Fruit fly (Drosophila melanogaster) whole organism, embryonic: Measurements from ENCODE around the gene Irc.

ENCODE experiments used
- Adf1 ChIP-seq: fragments of 200-800 bp; sonication (Bioruptor generic); IDR thresholded peaks from 2 replicates; pipeline ENCODE4 v1.3.6; 2022; ENCODE audit warnings: missing biosample characterization, missing genetic modification characterization
- Awh ChIP-seq: fragments of 200-800 bp; sonication (Bioruptor generic); IDR thresholded peaks from 2 replicates; pipeline ENCODE4, ENCODE4 v1.3.6; 2022; ENCODE audit warnings: missing biosample characterization, missing genetic modification characterization
- B-H2 ChIP-seq: fragments of 200-800 bp; sonication (Bioruptor generic); optimal IDR thresholded peaks from 2 replicates; lab custom pipeline; 2018; ENCODE audit warnings: missing biosample characterization, mild to moderate bottlenecking, missing genetic modification characterization
- Bteb2 ChIP-seq: fragments of 200-800 bp; sonication (Bioruptor generic); optimal IDR thresholded peaks from 2 replicates; lab custom pipeline; 2016; ENCODE audit warnings: missing biosample characterization, missing genetic modification characterization
- C15 ChIP-seq: fragments of 200-800 bp; sonication (Bioruptor generic); IDR thresholded peaks from 3 replicates; pipeline ENCODE4 v1.3.6; 2022; ENCODE audit warnings: missing biosample characterization, missing genetic modification characterization
- CG11398 ChIP-seq: fragments of 200-800 bp; sonication (Bioruptor generic); optimal IDR thresholded peaks from 2 replicates; lab custom pipeline; 2016; ENCODE audit warnings: missing biosample characterization, missing genetic modification characterization
- CG12155 ChIP-seq: fragments of 200-800 bp; sonication (Bioruptor generic); optimal IDR thresholded peaks from 3 replicates; lab custom pipeline; 2016; ENCODE audit warnings: missing biosample characterization, missing genetic modification characterization
- CG12391 ChIP-seq: fragments of 200-800 bp; sonication (Bioruptor generic); optimal IDR thresholded peaks from 3 replicates; lab custom pipeline; 2018; ENCODE audit warnings: missing biosample characterization, mild to moderate bottlenecking, missing genetic modification characterization, moderate library complexity
- CG15479 ChIP-seq: fragments of 200-800 bp; sonication (Bioruptor generic); optimal IDR thresholded peaks from 3 replicates; lab custom pipeline; 2019; ENCODE audit warnings: missing biosample characterization, mild to moderate bottlenecking, missing genetic modification characterization, moderate library complexity
- CG1602 ChIP-seq: fragments of 200-800 bp; sonication (Bioruptor generic); optimal IDR thresholded peaks from 3 replicates; lab custom pipeline; 2016; ENCODE audit warnings: missing biosample characterization, missing genetic modification characterization
- CG16779 ChIP-seq: fragments of 200-800 bp; sonication (Bioruptor generic); IDR thresholded peaks from 2 replicates; pipeline ENCODE4 v1.3.6; 2022; ENCODE audit warnings: missing biosample characterization, missing genetic modification characterization
- CG16813 ChIP-seq: fragments of 200-800 bp; sonication (Bioruptor generic); IDR thresholded peaks from 3 replicates; pipeline ENCODE4 v1.3.6; 2022; ENCODE audit warnings: missing biosample characterization, missing genetic modification characterization; ENCODE audit not compliant: partially characterized antibody
- CG17829 ChIP-seq: fragments of 200-800 bp; optimal IDR thresholded peaks from 2 replicates; lab custom pipeline; 2019; ENCODE audit warnings: missing biosample characterization, mild to moderate bottlenecking, missing genetic modification characterization, moderate library complexity
- CG1832 ChIP-seq: fragments of 200-800 bp; sonication (Bioruptor generic); optimal IDR thresholded peaks from 2 replicates; lab custom pipeline; 2017; ENCODE audit warnings: missing biosample characterization, mild to moderate bottlenecking, missing genetic modification characterization, inconsistent platforms
- CG18764 ChIP-seq: fragments of 200-800 bp; sonication (Bioruptor generic); optimal IDR thresholded peaks from 3 replicates; lab custom pipeline; 2016; ENCODE audit warnings: missing biosample characterization, missing genetic modification characterization
- CG2712 ChIP-seq: fragments of 200-800 bp; optimal IDR thresholded peaks from 3 replicates; lab custom pipeline; 2019; ENCODE audit warnings: missing biosample characterization, mild to moderate bottlenecking, missing genetic modification characterization, moderate library complexity
- CG2875 ChIP-seq: fragments of 200-800 bp; sonication (Bioruptor generic); optimal IDR thresholded peaks from 2 replicates; lab custom pipeline; 2017; ENCODE audit warnings: missing biosample characterization, mild to moderate bottlenecking, missing genetic modification characterization, missing genetic modification reagents
- CG30020 ChIP-seq: fragments of 200-800 bp; optimal IDR thresholded peaks from 2 replicates; lab custom pipeline; 2019; ENCODE audit warnings: missing biosample characterization, mild to moderate bottlenecking, missing genetic modification characterization, moderate library complexity
- CG30431 ChIP-seq: fragments of 200-800 bp; sonication (Bioruptor generic); optimal IDR thresholded peaks from 2 replicates; lab custom pipeline; 2017; ENCODE audit warnings: missing biosample characterization, missing genetic modification characterization
- CG31388 ChIP-seq: fragments of 200-800 bp; sonication (Bioruptor generic); optimal IDR thresholded peaks from 2 replicates; lab custom pipeline; 2016; ENCODE audit warnings: missing biosample characterization, missing genetic modification characterization
- CG32772 ChIP-seq: fragments of 200-800 bp; sonication (Bioruptor generic); IDR thresholded peaks from 2 replicates; pipeline ENCODE4 v1.3.6; 2022; ENCODE audit warnings: missing biosample characterization, missing genetic modification characterization
- CG3726 ChIP-seq: fragments of 200-800 bp; sonication (Bioruptor generic); IDR thresholded peaks from 3 replicates; pipeline ENCODE4, ENCODE4 v1.3.6; 2022; ENCODE audit warnings: missing biosample characterization, missing genetic modification characterization
- CG4328 ChIP-seq: fragments of 200-800 bp; sonication (Bioruptor generic); optimal IDR thresholded peaks from 3 replicates; lab custom pipeline; 2017; ENCODE audit warnings: missing biosample characterization, missing genetic modification reagents, missing genetic modification characterization
- CG4404 ChIP-seq: fragments of 200-800 bp; sonication (Bioruptor generic); IDR thresholded peaks from 2 replicates; pipeline ENCODE4 v1.3.6; 2022; ENCODE audit warnings: missing biosample characterization, missing genetic modification characterization
- CG4820 ChIP-seq: fragments of 200-800 bp; sonication (Bioruptor generic); optimal IDR thresholded peaks from 3 replicates; lab custom pipeline; 2016; ENCODE audit warnings: missing biosample characterization, missing genetic modification characterization
- CG7987 ChIP-seq: fragments of 200-800 bp; sonication (Bioruptor generic); optimal IDR thresholded peaks from 2 replicates; lab custom pipeline; 2018; ENCODE audit warnings: missing biosample characterization, mild to moderate bottlenecking, missing genetic modification characterization, moderate library complexity
- Deaf1 ChIP-seq: fragments of 200-800 bp; optimal IDR thresholded peaks from 3 replicates; lab custom pipeline; 2019; ENCODE audit warnings: missing biosample characterization, mild to moderate bottlenecking, missing genetic modification characterization, moderate library complexity
- E2f2 ChIP-seq: fragments of 200-800 bp; sonication (Bioruptor generic); IDR thresholded peaks from 2 replicates; pipeline ENCODE4 v1.3.6; 2022; ENCODE audit warnings: missing biosample characterization, missing genetic modification characterization
- Fer3 ChIP-seq: fragments of 200-800 bp; sonication (Bioruptor generic); optimal IDR thresholded peaks from 2 replicates; lab custom pipeline; 2018; ENCODE audit warnings: missing biosample characterization, mild to moderate bottlenecking, missing genetic modification characterization, moderate library complexity
- Mad ChIP-seq: fragments of 200-800 bp; sonication (Bioruptor generic); optimal IDR thresholded peaks from 2 replicates; lab custom pipeline; 2016; ENCODE audit warnings: missing biosample characterization, missing genetic modification characterization
- Meics ChIP-seq: fragments of 200-800 bp; sonication (Bioruptor generic); optimal IDR thresholded peaks from 2 replicates; lab custom pipeline; 2017; ENCODE audit warnings: missing biosample characterization, mild to moderate bottlenecking, missing genetic modification characterization
- Nf-YC ChIP-seq: fragments of 200-800 bp; optimal IDR thresholded peaks from 3 replicates; lab custom pipeline; 2019; ENCODE audit warnings: missing biosample characterization, mild to moderate bottlenecking, missing genetic modification characterization, moderate library complexity
- Rfx ChIP-seq: fragments of 200-800 bp; sonication (Bioruptor generic); IDR thresholded peaks from 2 replicates; pipeline ENCODE4 v1.3.6; 2022; ENCODE audit warnings: missing biosample characterization, missing genetic modification characterization
- Trl ChIP-seq, 3 experiments: fragments of >200 bp in 2 of 3; fragments of 200-800 bp in 1 of 3; sonication (Bioruptor generic) in 1 of 3; optimal IDR thresholded peaks; 2 replicates in 1 of 3; 3 replicates in 2 of 3; lab custom pipeline; 2016 to 2017; ENCODE audit warnings: missing biosample characterization in 1 of 3, missing genetic modification characterization in 1 of 3
- Xbp1 ChIP-seq: fragments of 200-800 bp; sonication (Bioruptor generic); optimal IDR thresholded peaks from 3 replicates; lab custom pipeline; 2016; ENCODE audit warnings: missing biosample characterization, mild to moderate bottlenecking, missing genetic modification characterization
- eve ChIP-seq, 2 experiments: fragments of >200 bp; optimal IDR thresholded peaks; 2 replicates each; lab custom pipeline; 2017; ENCODE audit warnings: missing biosample characterization in 2 of 2, missing genetic modification characterization in 2 of 2
- exex ChIP-seq: fragments of 200-800 bp; sonication (Bioruptor generic); optimal IDR thresholded peaks from 4 replicates; lab custom pipeline; 2018; ENCODE audit warnings: missing biosample characterization, mild to moderate bottlenecking, missing genetic modification characterization, moderate library complexity
- fd96Cb ChIP-seq: fragments of 200-800 bp; sonication (Bioruptor generic); optimal IDR thresholded peaks from 2 replicates; lab custom pipeline; 2018; ENCODE audit warnings: missing biosample characterization, mild to moderate bottlenecking, missing genetic modification characterization, moderate library complexity
- gsb ChIP-seq: fragments of 200-800 bp; sonication (Bioruptor generic); IDR thresholded peaks from 2 replicates; pipeline ENCODE4 v1.3.6; 2022; ENCODE audit warnings: missing biosample characterization, missing genetic modification characterization
- her ChIP-seq: fragments of 200-800 bp; sonication (Bioruptor generic); optimal IDR thresholded peaks from 2 replicates; lab custom pipeline; 2016; ENCODE audit warnings: missing biosample characterization, missing genetic modification characterization
- kay ChIP-seq: fragments of 200-800 bp; sonication (Bioruptor generic); optimal IDR thresholded peaks from 2 replicates; lab custom pipeline; 2016; ENCODE audit warnings: missing biosample characterization, missing genetic modification characterization
- lab ChIP-seq: fragments of 200-800 bp; sonication (Bioruptor generic); optimal IDR thresholded peaks from 3 replicates; lab custom pipeline; 2017; ENCODE audit warnings: missing biosample characterization, missing genetic modification characterization, mild to moderate bottlenecking, moderate library complexity, missing genetic modification reagents
- lmd ChIP-seq: fragments of 200-800 bp; sonication (Bioruptor generic); IDR thresholded peaks from 2 replicates; pipeline ENCODE4 v1.3.6; 2022; ENCODE audit warnings: missing biosample characterization, missing genetic modification characterization
- peb ChIP-seq: fragments of 200-800 bp; sonication (Bioruptor generic); IDR thresholded peaks from 2 replicates; pipeline ENCODE4 v1.3.6; 2022; ENCODE audit warnings: missing biosample characterization, missing genetic modification characterization
- sens-2 ChIP-seq: fragments of 200-800 bp; sonication (Bioruptor generic); IDR thresholded peaks from 2 replicates; pipeline ENCODE4 v1.3.6; 2022; ENCODE audit warnings: missing biosample characterization, missing genetic modification characterization
- slp2 ChIP-seq: fragments of 200-800 bp; sonication (Bioruptor generic); optimal IDR thresholded peaks from 2 replicates; lab custom pipeline; 2016; ENCODE audit warnings: missing biosample characterization, missing genetic modification characterization
- sob ChIP-seq: fragments of 200-800 bp; sonication (Bioruptor generic); IDR thresholded peaks from 2 replicates; pipeline ENCODE4 v1.3.6; 2022; ENCODE audit warnings: missing biosample characterization, missing genetic modification characterization
- tio ChIP-seq: fragments of 200-800 bp; sonication (Bioruptor generic); optimal IDR thresholded peaks from 2 replicates; lab custom pipeline; 2017; ENCODE audit warnings: missing biosample characterization, missing genetic modification characterization, inconsistent platforms
- tx ChIP-seq: fragments of 200-800 bp; sonication (Bioruptor generic); optimal IDR thresholded peaks from 2 replicates; lab custom pipeline; 2016; ENCODE audit warnings: missing biosample characterization, missing genetic modification characterization
- vnd ChIP-seq: fragments of 200-800 bp; sonication (Bioruptor generic); IDR thresholded peaks from 3 replicates; pipeline ENCODE4 v1.3.6; 2022; ENCODE audit warnings: missing biosample characterization, missing genetic modification characterization; ENCODE audit not compliant: partially characterized antibody
- wor ChIP-seq: fragments of 200-800 bp; sonication (Bioruptor generic); IDR thresholded peaks from 2 replicates; pipeline ENCODE4 v1.3.6; 2022; ENCODE audit warnings: missing biosample characterization, missing genetic modification characterization
- zen ChIP-seq: fragments of 200-800 bp; sonication (Bioruptor generic); optimal IDR thresholded peaks from 3 replicates; lab custom pipeline; 2018; ENCODE audit warnings: missing biosample characterization, mild to moderate bottlenecking, missing genetic modification characterization, moderate library complexity

Gene Irc

dm6 chr3R:16991781-16992180, 10.9 kb upstream of the Irc start, which contains the start of gene EMC2B (continued):
- TF ChIP-seq CG15479 (GFP tag; lab: Kevin White, UChicago) (no peak), CG17829 (tag; lab: Kevin White, UChicago) (peak; percentile 68), slp2 (GFP tag; lab: Kevin White, UChicago) (no peak), Meics (GFP tag; lab: Kevin White, UChicago) (peak; percentile 23), CG4820 (GFP tag; lab: Kevin White, UChicago) (no peak), zen (tag; lab: Kevin White, UChicago) (no peak), wor (GFP tag; lab: Robert Waterston, UW) (no peak), fd96Cb (tag; lab: Kevin White, UChicago) (no peak), CG2712 (peak; percentile 38), Nf-YC (tag; lab: Kevin White, UChicago) (peak; percentile 41), her (GFP tag; lab: Kevin White, UChicago) (no peak), Fer3 (tag; lab: Kevin White, UChicago) (peak; percentile 29), CG16779 (no peak), Trl (optimal IDR thresholded peaks at IDR 0.05; lab: Kevin White, UChicago) (no peak), Trl (GFP tag; optimal IDR thresholded peaks at IDR 0.05; lab: Kevin White, UChicago) (peak; percentile 42), CG3726 (no peak), Rfx (GFP tag; lab: Robert Waterston, UW) (no peak), CG4328 (GFP tag; lab: Kevin White, UChicago) (no peak), CG4404 (GFP tag; lab: Robert Waterston, UW) (no peak), CG1832 (GFP tag; lab: Kevin White, UChicago) (no peak), kay (GFP tag; lab: Kevin White, UChicago) (no peak), exex (no peak), peb (GFP tag; lab: Robert Waterston, UW) (no peak), Mad (GFP tag; lab: Kevin White, UChicago) (no peak), CG16813 (GFP tag; lab: Robert Waterston, UW) (no peak), CG30431 (GFP tag; lab: Kevin White, UChicago) (no peak), CG32772 (GFP tag; lab: Robert Waterston, UW) (no peak), B-H2 (peak; percentile 44), tx (GFP tag; lab: Kevin White, UChicago) (peak; percentile 13), CG1602 (GFP tag; lab: Kevin White, UChicago) (no peak), Xbp1 (GFP tag; lab: Kevin White, UChicago) (peak; percentile 38), CG12391 (tag; lab: Kevin White, UChicago) (peak; percentile 44), lmd (GFP tag; lab: Robert Waterston, UW) (no peak), sob (GFP tag; lab: Robert Waterston, UW) (no peak), CG12155 (peak; percentile 39), CG30020 (tag; lab: Kevin White, UChicago) (no peak), eve (GFP tag; optimal IDR thresholded peaks at IDR 0.05; lab: Kevin White, UChicago) (no peak), Deaf1 (tag; lab: Kevin White, UChicago) (no peak), Awh (GFP tag; lab: Robert Waterston, UW) (no peak), lab (GFP tag; lab: Kevin White, UChicago) (peak; percentile 31), Adf1 (GFP tag; lab: Robert Waterston, UW) (no peak), gsb (GFP tag; lab: Robert Waterston, UW) (no peak), vnd (GFP tag; lab: Robert Waterston, UW) (no peak), CG11398 (GFP tag; lab: Kevin White, UChicago) (no peak), CG7987 (GFP tag; lab: Kevin White, UChicago) (no peak), tio (GFP tag; lab: Kevin White, UChicago) (no peak), CG18764 (GFP tag; lab: Kevin White, UChicago) (peak; percentile 39), CG31388 (GFP tag; lab: Kevin White, UChicago) (no peak), E2f2 (GFP tag; lab: Robert Waterston, UW) (no peak), Bteb2 (GFP tag; lab: Kevin White, UChicago) (peak; percentile 10), sens-2 (GFP tag; lab: Robert Waterston, UW) (no peak), CG2875 (GFP tag; lab: Kevin White, UChicago) (no peak), C15 (GFP tag; lab: Robert Waterston, UW) (no peak)
